Fruit fly (Drosophila melanogaster) whole organism, embryonic: ENCODE results near the gene Sfp33A4.

Experiments used
- CG10462 ChIP-seq: fragments of 200-800 bp; sonication (Bioruptor generic); optimal IDR thresholded peaks from 2 replicates; lab custom pipeline; 2016; ENCODE audit warnings: missing biosample characterization, missing genetic modification characterization
- CG10654 ChIP-seq: fragments of 200-800 bp; sonication (Bioruptor generic); optimal IDR thresholded peaks from 2 replicates; lab custom pipeline; 2016; ENCODE audit warnings: missing biosample characterization, missing genetic modification characterization
- CG11398 ChIP-seq: fragments of 200-800 bp; sonication (Bioruptor generic); optimal IDR thresholded peaks from 2 replicates; lab custom pipeline; 2016; ENCODE audit warnings: missing biosample characterization, missing genetic modification characterization
- CG11696 ChIP-seq: fragments of 200-800 bp; sonication (Bioruptor generic); IDR thresholded peaks from 2 replicates; pipeline ENCODE4 v1.3.6; 2022; ENCODE audit warnings: missing biosample characterization, missing genetic modification characterization
- CG12942 ChIP-seq: fragments of 200-800 bp; sonication (Bioruptor generic); optimal IDR thresholded peaks from 3 replicates; lab custom pipeline; 2016; ENCODE audit warnings: missing biosample characterization, missing genetic modification characterization
- CG13775 ChIP-seq: fragments of 200-800 bp; sonication (Bioruptor generic); optimal IDR thresholded peaks from 3 replicates; lab custom pipeline; 2017; ENCODE audit warnings: missing biosample characterization, mild to moderate bottlenecking, missing genetic modification characterization
- CG14710 ChIP-seq: fragments of 200-800 bp; sonication (Bioruptor generic); optimal IDR thresholded peaks from 3 replicates; lab custom pipeline; 2019; ENCODE audit warnings: missing biosample characterization, mild to moderate bottlenecking, missing genetic modification characterization, moderate library complexity
- CG15269 ChIP-seq: fragments of 200-800 bp; sonication (Bioruptor generic); optimal IDR thresholded peaks from 2 replicates; lab custom pipeline; 2018; ENCODE audit warnings: missing biosample characterization, mild to moderate bottlenecking, missing genetic modification characterization, moderate library complexity
- CG1603 ChIP-seq: fragments of 200-800 bp; sonication (Bioruptor generic); optimal IDR thresholded peaks from 2 replicates; lab custom pipeline; 2019; ENCODE audit warnings: missing biosample characterization, mild to moderate bottlenecking, missing genetic modification characterization, moderate library complexity
- CG32767 ChIP-seq: fragments of 200-800 bp; sonication (Bioruptor generic); IDR thresholded peaks from 2 replicates; pipeline ENCODE4 v1.3.6; 2022; ENCODE audit warnings: missing biosample characterization, missing genetic modification characterization
- CG34224 ChIP-seq: fragments of 200-800 bp; sonication (Bioruptor generic); IDR thresholded peaks from 3 replicates; pipeline ENCODE4 v1.3.6; 2022; ENCODE audit warnings: missing biosample characterization, missing genetic modification characterization; ENCODE audit not compliant: partially characterized antibody
- CG4617 ChIP-seq: fragments of 200-800 bp; sonication (Bioruptor generic); optimal IDR thresholded peaks from 3 replicates; lab custom pipeline; 2016; ENCODE audit warnings: missing biosample characterization, missing genetic modification characterization, borderline replicate concordance
- CG4707 ChIP-seq: fragments of 200-800 bp; sonication (Bioruptor generic); optimal IDR thresholded peaks from 2 replicates; lab custom pipeline; 2018; ENCODE audit warnings: missing biosample characterization, mild to moderate bottlenecking, missing genetic modification characterization, moderate library complexity
- CG6765 ChIP-seq: fragments of 200-800 bp; sonication (Bioruptor generic); optimal IDR thresholded peaks from 3 replicates; lab custom pipeline; 2017; ENCODE audit warnings: missing biosample characterization, mild to moderate bottlenecking, missing genetic modification characterization
- CG6813 ChIP-seq: fragments of 200-800 bp; sonication (Bioruptor generic); optimal IDR thresholded peaks from 2 replicates; lab custom pipeline; 2017; ENCODE audit warnings: missing biosample characterization, missing genetic modification characterization, mild to moderate bottlenecking, moderate library complexity, missing genetic modification reagents
- CG6854 ChIP-seq: fragments of 200-800 bp; sonication (Bioruptor generic); optimal IDR thresholded peaks from 3 replicates; lab custom pipeline; 2017; ENCODE audit warnings: missing biosample characterization, mild to moderate bottlenecking, missing genetic modification characterization
- CG9932 ChIP-seq: fragments of 200-800 bp; sonication (Bioruptor generic); IDR thresholded peaks from 2 replicates; pipeline ENCODE4 v1.3.6; 2022; ENCODE audit warnings: missing biosample characterization, missing genetic modification characterization
- CHES-1-like ChIP-seq: fragments of 200-800 bp; sonication (Bioruptor generic); optimal IDR thresholded peaks from 2 replicates; lab custom pipeline; 2016; ENCODE audit warnings: missing biosample characterization, missing genetic modification characterization
- CTCF ChIP-seq: fragments of 200-800 bp; sonication (Bioruptor generic); optimal IDR thresholded peaks from 2 replicates; lab custom pipeline; 2017; ENCODE audit warnings: missing biosample characterization, mild to moderate bottlenecking, missing genetic modification characterization, moderate library complexity
- CoRest ChIP-seq: fragments of 200-800 bp; sonication (Bioruptor generic); optimal IDR thresholded peaks from 3 replicates; lab custom pipeline; 2018; ENCODE audit warnings: missing biosample characterization, mild to moderate bottlenecking, missing genetic modification characterization, moderate library complexity
- Dll ChIP-seq: fragments of 200-800 bp; sonication (Bioruptor generic); IDR thresholded peaks from 4 replicates; pipeline ENCODE4 v1.3.6; 2022; ENCODE audit warnings: missing biosample characterization, missing genetic modification characterization; ENCODE audit not compliant: partially characterized antibody
- E2f1 ChIP-seq: fragments of 200-800 bp; sonication (Bioruptor generic); IDR thresholded peaks from 2 replicates; pipeline ENCODE4 v1.3.6; 2022; ENCODE audit warnings: missing biosample characterization, missing genetic modification characterization
- Ets65A ChIP-seq: fragments of 200-800 bp; sonication (Bioruptor generic); peaks from one replicate; lab custom pipeline; 2016; ENCODE audit warnings: missing biosample characterization, missing genetic modification characterization
- Fer3 ChIP-seq: fragments of 200-800 bp; sonication (Bioruptor generic); optimal IDR thresholded peaks from 2 replicates; lab custom pipeline; 2018; ENCODE audit warnings: missing biosample characterization, mild to moderate bottlenecking, missing genetic modification characterization, moderate library complexity
- H2.0 ChIP-seq: fragments of 200-800 bp; sonication (Bioruptor generic); IDR thresholded peaks from 2 replicates; pipeline ENCODE4 v1.3.6; 2022; ENCODE audit warnings: missing biosample characterization, missing genetic modification characterization
- MBD-R2 ChIP-seq: fragments of 200-800 bp; sonication (Bioruptor generic); IDR thresholded peaks from 2 replicates; pipeline ENCODE4 v1.3.6; 2022; ENCODE audit warnings: missing biosample characterization, missing genetic modification characterization
- Myb ChIP-seq: fragments of 200-800 bp; sonication (Bioruptor generic); optimal IDR thresholded peaks from 2 replicates; lab custom pipeline; 2016; ENCODE audit warnings: missing biosample characterization, missing genetic modification characterization
- Nf-YC ChIP-seq: fragments of 200-800 bp; optimal IDR thresholded peaks from 3 replicates; lab custom pipeline; 2019; ENCODE audit warnings: missing biosample characterization, mild to moderate bottlenecking, missing genetic modification characterization, moderate library complexity
- Six4 ChIP-seq: fragments of 200-800 bp; sonication (Bioruptor generic); optimal IDR thresholded peaks from 2 replicates; lab custom pipeline; 2016; ENCODE audit warnings: missing biosample characterization, missing genetic modification characterization
- bcd ChIP-seq: fragments of 200-800 bp; sonication (Bioruptor generic); optimal IDR thresholded peaks from 2 replicates; lab custom pipeline; 2017; ENCODE audit warnings: missing biosample characterization, mild to moderate bottlenecking, missing genetic modification characterization
- bsh ChIP-seq, 2 experiments: fragments of 200-800 bp; sonication (Bioruptor generic); optimal IDR thresholded peaks; 2 replicates each; lab custom pipeline; 2017 to 2018; ENCODE audit warnings: mild to moderate bottlenecking in 2 of 2, missing biosample characterization in 2 of 2, missing genetic modification characterization in 2 of 2, moderate library complexity in 1 of 2
- btn ChIP-seq: fragments of 200-800 bp; sonication (Bioruptor generic); optimal IDR thresholded peaks from 2 replicates; lab custom pipeline; 2016; ENCODE audit warnings: missing biosample characterization, missing genetic modification characterization
- crol ChIP-seq: fragments of 200-800 bp; sonication (Bioruptor generic); IDR thresholded peaks from 2 replicates; pipeline ENCODE4 v1.3.6; 2022; ENCODE audit warnings: missing biosample characterization, missing genetic modification characterization
- dan ChIP-seq: fragments of 200-800 bp; sonication (Bioruptor generic); IDR thresholded peaks from 2 replicates; pipeline ENCODE4 v1.3.6; 2022; ENCODE audit warnings: missing biosample characterization, missing genetic modification characterization
- emc ChIP-seq: fragments of 200-800 bp; sonication (Bioruptor generic); optimal IDR thresholded peaks from 2 replicates; lab custom pipeline; 2016; ENCODE audit warnings: missing biosample characterization, missing genetic modification characterization
- ems ChIP-seq: fragments of 200-800 bp; sonication (Bioruptor generic); optimal IDR thresholded peaks from 3 replicates; lab custom pipeline; 2016; ENCODE audit warnings: missing biosample characterization, missing genetic modification characterization
- ewg ChIP-seq: fragments of 200-800 bp; sonication (Bioruptor generic); optimal IDR thresholded peaks from 3 replicates; lab custom pipeline; 2017; ENCODE audit warnings: mild to moderate bottlenecking, missing biosample characterization, missing genetic modification reagents, missing genetic modification characterization
- exex ChIP-seq: fragments of 200-800 bp; sonication (Bioruptor generic); optimal IDR thresholded peaks from 4 replicates; lab custom pipeline; 2018; ENCODE audit warnings: missing biosample characterization, mild to moderate bottlenecking, missing genetic modification characterization, moderate library complexity
- fd102C ChIP-seq: fragments of 200-800 bp; sonication (Bioruptor generic); optimal IDR thresholded peaks from 2 replicates; lab custom pipeline; 2018; ENCODE audit warnings: missing biosample characterization, mild to moderate bottlenecking, missing genetic modification characterization, moderate library complexity
- gro ChIP-seq: fragments of 200-800 bp; sonication (Bioruptor generic); optimal IDR thresholded peaks from 2 replicates; lab custom pipeline; 2016; ENCODE audit warnings: missing biosample characterization, missing genetic modification characterization
- jumu ChIP-seq: fragments of 200-800 bp; sonication (Bioruptor generic); optimal IDR thresholded peaks from 3 replicates; lab custom pipeline; 2016; ENCODE audit warnings: missing biosample characterization, missing genetic modification characterization
- lmd ChIP-seq: fragments of 200-800 bp; sonication (Bioruptor generic); IDR thresholded peaks from 2 replicates; pipeline ENCODE4 v1.3.6; 2022; ENCODE audit warnings: missing biosample characterization, missing genetic modification characterization
- nerfin-1 ChIP-seq: fragments of 200-800 bp; sonication (Bioruptor generic); optimal IDR thresholded peaks from 3 replicates; lab custom pipeline; 2019; ENCODE audit warnings: missing biosample characterization, mild to moderate bottlenecking, missing genetic modification characterization, moderate library complexity
- otp ChIP-seq: fragments of 200-800 bp; sonication (Bioruptor generic); IDR thresholded peaks from 3 replicates; pipeline ENCODE4, ENCODE4 v1.3.6; 2022; ENCODE audit warnings: missing biosample characterization, missing genetic modification characterization
- p53 ChIP-seq: fragments of 200-800 bp; sonication (Bioruptor generic); optimal IDR thresholded peaks from 2 replicates; lab custom pipeline; 2016; ENCODE audit warnings: missing biosample characterization, missing genetic modification characterization
- row ChIP-seq: fragments of 200-800 bp; sonication (Bioruptor generic); IDR thresholded peaks from 3 replicates; pipeline ENCODE4 v1.3.6; 2022; ENCODE audit warnings: missing biosample characterization, missing genetic modification characterization
- sima ChIP-seq: fragments of 200-800 bp; sonication (Bioruptor generic); optimal IDR thresholded peaks from 2 replicates; lab custom pipeline; 2016; ENCODE audit warnings: missing biosample characterization, missing genetic modification characterization
- sr ChIP-seq: fragments of 200-800 bp; sonication (Bioruptor generic); IDR thresholded peaks from 3 replicates; pipeline ENCODE4 v1.3.6; 2022; ENCODE audit warnings: missing biosample characterization, missing genetic modification characterization
- ttk ChIP-seq: fragments of 200-800 bp; sonication (Bioruptor generic); IDR thresholded peaks from 2 replicates; pipeline ENCODE4 v2.1.2; 2022; ENCODE audit warnings: missing biosample characterization, missing genetic modification characterization
- wor ChIP-seq: fragments of 200-800 bp; sonication (Bioruptor generic); IDR thresholded peaks from 2 replicates; pipeline ENCODE4 v1.3.6; 2022; ENCODE audit warnings: missing biosample characterization, missing genetic modification characterization
- zen2 ChIP-seq: fragments of 200-800 bp; sonication (Bioruptor generic); IDR thresholded peaks from 3 replicates; pipeline ENCODE4 v1.3.6; 2022; ENCODE audit warnings: missing biosample characterization, missing genetic modification characterization; ENCODE audit not compliant: partially characterized antibody
- zf30C ChIP-seq: fragments of 200-800 bp; sonication (Bioruptor generic); optimal IDR thresholded peaks from 3 replicates; lab custom pipeline; 2018; ENCODE audit warnings: missing biosample characterization, mild to moderate bottlenecking, missing genetic modification characterization

Sfp33A4 gene

dm6 chr2L:11829277-11829676, 7.8 kb upstream of the Sfp33A4 start, which contains the start of gene esc (continued):
- TF ChIP-seq lmd (GFP tag; lab: Robert Waterston, UW) (no peak; the same call in 1 of the 2 replicates), CHES-1-like (GFP tag; lab: Kevin White, UChicago) (peak; percentile 39), Six4 (GFP tag; lab: Kevin White, UChicago) (no peak), CG11696 (GFP tag; lab: Robert Waterston, UW) (no peak), CoRest (tag; lab: Kevin White, UChicago) (peak; percentile 49), CG9932 (GFP tag; lab: Robert Waterston, UW) (peak; percentile 60), CG6854 (no peak), E2f1 (GFP tag; lab: Robert Waterston, UW) (peak; percentile 69), CG4707 (GFP tag; lab: Kevin White, UChicago) (no peak), ewg (GFP tag; lab: Kevin White, UChicago) (peak; percentile 13), sima (no peak), ems (GFP tag; lab: Kevin White, UChicago) (peak; percentile 25), Myb (GFP tag; lab: Kevin White, UChicago) (peak; percentile 76), CG34224 (peak; percentile 36; the same call in 1 of the 3 replicates), exex (tag; lab: Kevin White, UChicago) (no peak), wor (GFP tag; lab: Robert Waterston, UW) (no peak), CG10654 (peak; percentile 7), otp (no peak), Fer3 (tag; lab: Kevin White, UChicago) (no peak), jumu (peak; percentile 57), btn (GFP tag; lab: Kevin White, UChicago) (peak; percentile 5), ttk (GFP tag; lab: Robert Waterston, UW) (no peak), Dll (GFP tag; lab: Robert Waterston, UW) (peak; percentile 16; the same call in 1 of the 4 replicates), Nf-YC (no peak), CG12942 (peak; percentile 29), CG6765 (GFP tag; lab: Kevin White, UChicago) (no peak), dan (no peak), MBD-R2 (GFP tag; lab: Robert Waterston, UW) (peak; percentile 78), row (GFP tag; lab: Robert Waterston, UW) (no peak), H2.0 (GFP tag; lab: Robert Waterston, UW) (no peak), CG11398 (GFP tag; lab: Kevin White, UChicago) (no peak), gro (peak; percentile 13), CG13775 (no peak), CG32767 (GFP tag; lab: Robert Waterston, UW) (no peak), bsh (GFP tag; optimal IDR thresholded peaks at IDR 0.05; lab: Kevin White, UChicago) (no peak), CG4617 (GFP tag; lab: Kevin White, UChicago) (peak; percentile 56), emc (peak; percentile 3), CTCF (GFP tag; lab: Kevin White, UChicago) (no peak), zen2 (GFP tag; lab: Robert Waterston, UW) (no peak), Ets65A (GFP tag; lab: Kevin White, UChicago) (peak; percentile 87), CG10462 (GFP tag; lab: Kevin White, UChicago) (no peak), CG1603 (tag; lab: Kevin White, UChicago) (peak; percentile 87), CG6813 (GFP tag; lab: Kevin White, UChicago) (no peak), p53 (GFP tag; lab: Kevin White, UChicago) (peak; percentile 10), bcd (GFP tag; lab: Kevin White, UChicago) (peak; percentile 26), CG14710 (tag; lab: Kevin White, UChicago) (peak; percentile 71), CG15269 (tag; lab: Kevin White, UChicago) (no peak), sr (GFP tag; lab: Robert Waterston, UW) (no peak), zf30C (GFP tag; lab: Kevin White, UChicago) (no peak), nerfin-1 (tag; lab: Kevin White, UChicago) (no peak), crol (GFP tag; lab: Robert Waterston, UW) (no peak), fd102C (GFP tag; lab: Kevin White, UChicago) (no peak)
